Worm (Caenorhabditis elegans) whole organism, early embryonic: Measurements from ENCODE around the gene str-161.

Experiments used
- B0310.2 ChIP-seq: sonication (generic microtip); optimal IDR thresholded peaks from 2 replicates; lab custom pipeline; 2016; ENCODE audit warnings: mild to moderate bottlenecking, missing genetic modification characterization, missing compliant biosample characterization
- ama-1 ChIP-seq: fragments of 150-350 bp; optimal IDR thresholded peaks from 2 replicates; lab custom pipeline; 2014
- ets-7 ChIP-seq: sonication (generic microtip); optimal IDR thresholded peaks from 2 replicates; lab custom pipeline; 2016; ENCODE audit warnings: missing genotype, missing genetic modification characterization, missing compliant biosample characterization
- hmg-4 ChIP-seq: fragments of 200-800 bp; sonication (Bioruptor generic); optimal IDR thresholded peaks from 2 replicates; lab custom pipeline; 2018; ENCODE audit warnings: mild to moderate bottlenecking, missing genetic modification characterization, missing compliant biosample characterization
- scrt-1 ChIP-seq: fragments of 200-800 bp; sonication (Bioruptor generic); IDR thresholded peaks from 2 replicates; pipeline ENCODE4 v1.3.6; 2022; ENCODE audit warnings: missing genetic modification characterization, missing compliant biosample characterization
- sea-1 ChIP-seq: fragments of 200-800 bp; sonication (Bioruptor generic); conservative IDR thresholded peaks from 2 replicates; pipeline ENCODE4 v1.3.6; 2022; ENCODE audit warnings: missing genetic modification characterization, missing compliant biosample characterization
- tbx-37 ChIP-seq: fragments of 200-800 bp; sonication (Bioruptor generic); conservative IDR thresholded peaks from 2 replicates; pipeline ENCODE4 v1.3.6; 2022; ENCODE audit warnings: missing genetic modification reagents, missing genetic modification characterization, missing compliant biosample characterization
- tra-4 ChIP-seq: sonication (generic microtip); optimal IDR thresholded peaks from 2 replicates; lab custom pipeline; 2017; ENCODE audit warnings: missing genetic modification characterization, missing compliant biosample characterization

ce11 chrIV:4887258-4887657, 16.6 kb downstream of the str-161 start, which contains the start of gene T08B6.1:
- TF ChIP-seq tbx-37 (GFP tag; lab: Robert Waterston, UW), result no peak
- no peak for TF ChIP-seq scrt-1 (GFP tag; lab: Robert Waterston, UW)
- no peak for TF ChIP-seq ama-1 (lab: Kevin White, UChicago)
- TF ChIP-seq tra-4 (tag; lab: Kevin White, UChicago), result no peak
- TF ChIP-seq sea-1 (GFP tag; lab: Robert Waterston, UW), result no peak
- TF ChIP-seq hmg-4 (GFP tag; lab: Kevin White, UChicago), result no peak
- no peak for TF ChIP-seq B0310.2 (tag; lab: Kevin White, UChicago)
- TF ChIP-seq ets-7 (tag; lab: Kevin White, UChicago), result no peak
